Fruit fly (Drosophila melanogaster): ENCODE results near the gene CG31495.

CG31495 gene

dm6 chr3R:13816375-13816711, 23.4 kb downstream of the CG31495 start:
- TF ChIP-seq CG8159 (tag; optimal IDR thresholded peaks at IDR 0.05): peak; percentile 34
- TF ChIP-seq fd96Ca (GFP tag; IDR thresholded peaks at IDR 0.05): no peak
- TF ChIP-seq CG12605 (GFP tag; IDR thresholded peaks at IDR 0.05): peak; percentile 43; the same call in 1 of the 2 replicates
- TF ChIP-seq Pif1A (GFP tag; optimal IDR thresholded peaks at IDR 0.05): peak; percentile 29
- peak; percentile 65 for TF ChIP-seq Snoo (tag; optimal IDR thresholded peaks at IDR 0.05)
- peak; percentile 11 for TF ChIP-seq CG15710 (tag; optimal IDR thresholded peaks at IDR 0.05)
- TF ChIP-seq gl (tag; optimal IDR thresholded peaks at IDR 0.05): peak; percentile 43
- peak; percentile 31 for TF ChIP-seq CG13204 (GFP tag; optimal IDR thresholded peaks at IDR 0.05)
- peak; percentile 45; the same call in 1 of the 2 replicates for TF ChIP-seq Ets98B (GFP tag; IDR thresholded peaks at IDR 0.05)
- no peak for TF ChIP-seq CG10348 (GFP tag; IDR thresholded peaks at IDR 0.05)
- TF ChIP-seq CG14655 (GFP tag; optimal IDR thresholded peaks at IDR 0.05): no peak
- no peak for TF ChIP-seq rn (GFP tag; IDR thresholded peaks at IDR 0.05)
- TF ChIP-seq Pif1B (GFP tag; optimal IDR thresholded peaks at IDR 0.05): peak; percentile 27
- peak; percentile 11 for TF ChIP-seq EcR (GFP tag; optimal IDR thresholded peaks at IDR 0.05)

dm6 chr3R:13815566-13816374, 24.0 kb downstream of the CG31495 start:
- 0 out of 3 replicates have a peak, but pooled peaks have one; percentile 19 for TF ChIP-seq fd96Ca (GFP tag; IDR thresholded peaks at IDR 0.05)
- TF ChIP-seq CG13204 (GFP tag; optimal IDR thresholded peaks at IDR 0.05): no peak
- peak; percentile 45; the same call in 1 of the 2 replicates for TF ChIP-seq CG32121 (GFP tag; IDR thresholded peaks at IDR 0.05)
- TF ChIP-seq gl (tag; optimal IDR thresholded peaks at IDR 0.05): no peak
- 0 out of 3 replicates have a peak, but pooled peaks have one; percentile 18 for TF ChIP-seq CG4496 (GFP tag; IDR thresholded peaks at IDR 0.05)

dm6 chr3R:13815022-13815440, 24.7 kb downstream of the CG31495 start:
- TF ChIP-seq CG13204 (GFP tag; optimal IDR thresholded peaks at IDR 0.05) (no peak), CG9948 (tag; optimal IDR thresholded peaks at IDR 0.05) (no peak), Pif1B (GFP tag; optimal IDR thresholded peaks at IDR 0.05) (no peak), CG32121 (GFP tag; IDR thresholded peaks at IDR 0.05) (peak; percentile 71), D1 (tag; optimal IDR thresholded peaks at IDR 0.05) (no peak), CG17806 (tag; optimal IDR thresholded peaks at IDR 0.05) (no peak), EcR (GFP tag; optimal IDR thresholded peaks at IDR 0.05) (peak; percentile 63), CG8159 (tag; optimal IDR thresholded peaks at IDR 0.05) (no peak), Pif1A (GFP tag; optimal IDR thresholded peaks at IDR 0.05) (no peak), CG4496 (GFP tag; IDR thresholded peaks at IDR 0.05) (no peak; the same call in 2 of the 3 replicates), gl (tag; optimal IDR thresholded peaks at IDR 0.05) (no peak), CG14655 (GFP tag; optimal IDR thresholded peaks at IDR 0.05) (no peak), fd96Ca (GFP tag; IDR thresholded peaks at IDR 0.05) (peak; percentile 43; the same call in 1 of the 3 replicates), CG10348 (GFP tag; IDR thresholded peaks at IDR 0.05) (no peak), Snoo (tag; optimal IDR thresholded peaks at IDR 0.05) (no peak), CG12605 (GFP tag; IDR thresholded peaks at IDR 0.05) (peak; percentile 48), CG15710 (tag; optimal IDR thresholded peaks at IDR 0.05) (no peak), Ets98B (GFP tag; IDR thresholded peaks at IDR 0.05) (peak; percentile 64; the same call in 1 of the 2 replicates), rn (GFP tag; IDR thresholded peaks at IDR 0.05) (no peak), CG34367 (tag; optimal IDR thresholded peaks at IDR 0.05) (no peak), CG8301 (tag; optimal IDR thresholded peaks at IDR 0.05) (no peak)

dm6 chr3R:13812736-13813250, 26.9 kb downstream of the CG31495 start, which contains the start of the genes tal-1A, tal-2A, tal-3A and tal-AA:
tal-1A (plus strand) TSS chr3R:13813109.
tal-2A (plus strand) TSS chr3R:13813109.
tal-3A (plus strand) TSS chr3R:13813109.
tal-AA (plus strand) TSS chr3R:13813109.
- TF ChIP-seq Snoo (tag; optimal IDR thresholded peaks at IDR 0.05) (peak; percentile 29), Pif1A (GFP tag; optimal IDR thresholded peaks at IDR 0.05) (peak; percentile 47), CG12605 (GFP tag; IDR thresholded peaks at IDR 0.05) (peak; percentile 69), Ets98B (GFP tag; IDR thresholded peaks at IDR 0.05) (peak; percentile 68; the same call in 1 of the 2 replicates), fd96Ca (GFP tag; IDR thresholded peaks at IDR 0.05) (peak; percentile 73), CG34367 (tag; optimal IDR thresholded peaks at IDR 0.05) (no peak), CG32121 (GFP tag; IDR thresholded peaks at IDR 0.05) (peak; percentile 66), EcR (GFP tag; optimal IDR thresholded peaks at IDR 0.05) (peak; percentile 73), gl (tag; optimal IDR thresholded peaks at IDR 0.05) (peak; percentile 14), Pif1B (GFP tag; optimal IDR thresholded peaks at IDR 0.05) (peak; percentile 75), CG15710 (tag; optimal IDR thresholded peaks at IDR 0.05) (no peak)

DNA sequence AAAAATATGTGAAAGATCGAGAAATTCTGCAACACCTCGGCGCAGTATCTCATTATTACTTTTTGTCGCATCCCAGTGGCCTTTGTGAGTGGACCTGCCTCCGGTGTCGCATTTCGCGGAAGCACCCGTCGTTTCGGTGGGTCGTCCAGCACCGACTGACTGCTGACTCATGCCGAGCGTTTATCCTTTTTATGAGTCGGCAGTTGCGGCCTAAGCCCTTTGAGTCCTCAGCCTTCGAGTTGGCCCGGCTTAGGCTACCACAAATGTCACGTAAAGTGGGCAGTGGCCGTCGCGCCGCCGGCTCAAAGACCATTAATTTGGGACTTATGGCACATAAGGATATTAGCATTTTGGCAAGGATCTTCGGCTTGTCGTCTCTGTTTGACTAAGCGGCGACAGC, 28.0 kb downstream of the CG31495 start:
- TF ChIP-seq Pif1A (GFP tag; optimal IDR thresholded peaks at IDR 0.05): no peak
- no peak for TF ChIP-seq D1 (tag; optimal IDR thresholded peaks at IDR 0.05)
- TF ChIP-seq CG13204 (GFP tag; optimal IDR thresholded peaks at IDR 0.05): no peak
- no peak for TF ChIP-seq CG9948 (tag; optimal IDR thresholded peaks at IDR 0.05)
- TF ChIP-seq CG10348 (GFP tag; IDR thresholded peaks at IDR 0.05): no peak
- TF ChIP-seq CG32121 (GFP tag; IDR thresholded peaks at IDR 0.05): no peak

DNA sequence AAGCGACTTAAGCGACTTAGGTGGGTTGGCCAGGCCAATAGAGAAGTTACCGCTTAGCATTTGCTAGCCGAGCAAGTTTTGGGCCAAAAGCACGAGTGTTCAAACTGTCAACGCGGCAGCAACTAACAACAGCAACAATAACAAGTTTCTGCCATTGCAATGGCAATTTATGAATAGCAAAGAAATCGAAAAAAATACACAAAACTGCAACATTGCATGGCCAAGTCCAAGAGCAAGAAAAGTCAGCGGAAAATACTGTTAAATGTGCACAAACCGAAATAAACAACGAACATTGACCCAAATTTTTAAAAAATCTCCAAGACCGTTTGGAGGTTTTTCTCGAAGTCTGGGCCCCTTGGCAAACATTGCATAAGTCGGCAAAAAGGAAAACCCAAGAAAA, 29.4 kb downstream of the CG31495 start:
- TF ChIP-seq CG15710 (tag; optimal IDR thresholded peaks at IDR 0.05) (no peak), CG13204 (GFP tag; optimal IDR thresholded peaks at IDR 0.05) (no peak), CG14655 (GFP tag; optimal IDR thresholded peaks at IDR 0.05) (no peak), Ets98B (GFP tag; IDR thresholded peaks at IDR 0.05) (no peak), CG12605 (GFP tag; IDR thresholded peaks at IDR 0.05) (no peak), CG8301 (tag; optimal IDR thresholded peaks at IDR 0.05) (no peak), rn (GFP tag; IDR thresholded peaks at IDR 0.05) (no peak), fd96Ca (GFP tag; IDR thresholded peaks at IDR 0.05) (no peak), CG17806 (tag; optimal IDR thresholded peaks at IDR 0.05) (no peak), Pif1B (GFP tag; optimal IDR thresholded peaks at IDR 0.05) (no peak), Pif1A (GFP tag; optimal IDR thresholded peaks at IDR 0.05) (no peak), CG9948 (tag; optimal IDR thresholded peaks at IDR 0.05) (no peak), CG10348 (GFP tag; IDR thresholded peaks at IDR 0.05) (no peak), gl (tag; optimal IDR thresholded peaks at IDR 0.05) (no peak), CG8159 (tag; optimal IDR thresholded peaks at IDR 0.05) (no peak), D1 (tag; optimal IDR thresholded peaks at IDR 0.05) (no peak), CG4496 (GFP tag; IDR thresholded peaks at IDR 0.05) (no peak)

All from whole organism, pupa.